Worm (Caenorhabditis elegans) whole organism, young adult: Measurements from ENCODE around the gene unc-103.

Source experiments
- F23B12.7 ChIP-seq: sonication (generic microtip); optimal IDR thresholded peaks from 2 replicates; lab custom pipeline; 2017; ENCODE audit warnings: missing genetic modification characterization, mild to moderate bottlenecking, missing compliant biosample characterization, antibody characterized with exemption, moderate library complexity; ENCODE audit not compliant: insufficient read depth
- T07F8.4 ChIP-seq: sonication (generic microtip); optimal IDR thresholded peaks from 2 replicates; lab custom pipeline; 2016; ENCODE audit warnings: mild to moderate bottlenecking, missing genetic modification characterization, moderate library complexity, missing compliant biosample characterization
- Y53F4B.3 ChIP-seq: fragments of 200-800 bp; sonication (Bioruptor generic); IDR thresholded peaks from 2 replicates; pipeline ENCODE4 v1.3.6; 2022; ENCODE audit warnings: missing genetic modification reagents, missing genetic modification characterization, missing compliant biosample characterization
- Y53G8AR.9 ChIP-seq: fragments of 200-800 bp; sonication (Bioruptor generic); conservative IDR thresholded peaks from 2 replicates; pipeline ENCODE4 v1.3.6; 2022; ENCODE audit warnings: missing genetic modification reagents, missing genetic modification characterization, missing compliant biosample characterization
- ZK185.1 ChIP-seq: sonication (generic microtip); optimal IDR thresholded peaks from 2 replicates; lab custom pipeline; 2016; ENCODE audit warnings: mild to moderate bottlenecking, missing genetic modification characterization, missing compliant biosample characterization; ENCODE audit not compliant: poor library complexity, severe bottlenecking
- akir-1 ChIP-seq: fragments of 200-800 bp; sonication (Bioruptor generic); optimal IDR thresholded peaks from 2 replicates; lab custom pipeline; 2018; ENCODE audit warnings: mild to moderate bottlenecking, missing genetic modification characterization, moderate library complexity, missing compliant biosample characterization
- ceh-91 ChIP-seq: fragments of 200-800 bp; sonication (Bioruptor generic); IDR thresholded peaks from 2 replicates; pipeline ENCODE4 v1.3.6; 2022; ENCODE audit warnings: missing genetic modification reagents, missing genetic modification characterization, missing compliant biosample characterization
- die-1 ChIP-seq: sonication (generic microtip); optimal IDR thresholded peaks from 2 replicates; lab custom pipeline; 2016; ENCODE audit warnings: missing genotype, mild to moderate bottlenecking, missing genetic modification characterization, missing compliant biosample characterization
- dox-1 ChIP-seq: fragments of 200-800 bp; sonication (Bioruptor generic); IDR thresholded peaks from 2 replicates; pipeline ENCODE4 v1.3.6; 2022; ENCODE audit warnings: missing genetic modification reagents, missing genetic modification characterization, missing compliant biosample characterization
- efl-1 ChIP-seq: fragments of 150-350 bp; optimal IDR thresholded peaks from 2 replicates; lab custom pipeline; 2014; ENCODE audit warnings: missing biosample characterization, missing genetic modification reagents, missing genetic modification characterization
- egl-44 ChIP-seq: fragments of 200-800 bp; sonication (Bioruptor generic); IDR thresholded peaks from 2 replicates; pipeline ENCODE4 v1.3.6; 2022; ENCODE audit warnings: missing genetic modification reagents, missing genetic modification characterization, missing compliant biosample characterization
- hlh-12 ChIP-seq: sonication (generic microtip); optimal IDR thresholded peaks from 2 replicates; lab custom pipeline; 2016; ENCODE audit warnings: missing genetic modification characterization, missing compliant biosample characterization
- hlh-26 ChIP-seq: fragments of 200-800 bp; sonication (Bioruptor generic); conservative IDR thresholded peaks from 2 replicates; pipeline ENCODE4 v1.3.6; 2022; ENCODE audit warnings: missing genetic modification reagents, missing genetic modification characterization, missing compliant biosample characterization
- hmg-1.2 ChIP-seq: fragments of 200-800 bp; sonication (Bioruptor generic); IDR thresholded peaks from 2 replicates; pipeline ENCODE4 v1.3.6; 2022; ENCODE audit warnings: missing genetic modification reagents, missing genetic modification characterization, missing compliant biosample characterization
- hrde-1 ChIP-seq: sonication (generic microtip); optimal IDR thresholded peaks from 2 replicates; lab custom pipeline; 2016; ENCODE audit warnings: missing genetic modification characterization, mild to moderate bottlenecking, missing compliant biosample characterization, moderate library complexity, missing genotype, missing genetic modification reagents, borderline replicate concordance
- hsf-1 ChIP-seq: fragments of 200-800 bp; sonication (Bioruptor generic); IDR thresholded peaks from 2 replicates; pipeline ENCODE4 v1.3.6; 2022; ENCODE audit warnings: missing genetic modification reagents, missing genetic modification characterization, missing compliant biosample characterization
- let-607 ChIP-seq, 2 experiments: fragments of 200-800 bp in 1 of 2; sonication (Bioruptor generic) in 1 of 2; sonication (generic microtip) in 1 of 2; optimal IDR thresholded peaks; 2 replicates each; lab custom pipeline; 2016 to 2018; ENCODE audit warnings: mild to moderate bottlenecking in 2 of 2, missing compliant biosample characterization in 2 of 2, missing genetic modification characterization in 2 of 2, moderate library complexity in 2 of 2, missing genotype in 1 of 2
- lin-26 ChIP-seq: fragments of 200-800 bp; sonication (Bioruptor generic); IDR thresholded peaks from 2 replicates; pipeline ENCODE4 v1.3.6; 2022; ENCODE audit warnings: missing genetic modification reagents, missing genetic modification characterization, missing compliant biosample characterization
- madf-3 ChIP-seq: fragments of 200-800 bp; sonication (Bioruptor generic); IDR thresholded peaks from 2 replicates; pipeline ENCODE4 v1.3.6; 2022; ENCODE audit warnings: missing genetic modification reagents, missing genetic modification characterization, missing compliant biosample characterization
- madf-8 ChIP-seq: fragments of 200-800 bp; sonication (Bioruptor generic); conservative IDR thresholded peaks from 2 replicates; pipeline ENCODE4 v1.3.6; 2022; ENCODE audit warnings: missing genetic modification reagents, missing genetic modification characterization, missing compliant biosample characterization
- mel-28 ChIP-seq: sonication (generic microtip); optimal IDR thresholded peaks from 2 replicates; lab custom pipeline; 2016; ENCODE audit warnings: borderline replicate concordance, mild to moderate bottlenecking, missing genetic modification characterization, missing compliant biosample characterization
- nfya-1 ChIP-seq: sonication (generic microtip); optimal IDR thresholded peaks from 2 replicates; lab custom pipeline; 2017; ENCODE audit warnings: antibody characterized with exemption, missing compliant biosample characterization, missing genetic modification characterization, borderline replicate concordance; ENCODE audit not compliant: insufficient read depth
- nfya-2 ChIP-seq: fragments of 200-800 bp; sonication (Bioruptor generic); IDR thresholded peaks from 2 replicates; pipeline ENCODE4 v1.3.6; 2022; ENCODE audit warnings: missing genetic modification reagents, missing genetic modification characterization, missing compliant biosample characterization
- nfyb-1 ChIP-seq: fragments of 200-800 bp; sonication (Bioruptor generic); IDR thresholded peaks from 2 replicates; pipeline ENCODE4 v1.3.6; 2022; ENCODE audit warnings: missing genetic modification reagents, missing genetic modification characterization, missing compliant biosample characterization
- nhr-179 ChIP-seq: sonication (generic microtip); optimal IDR thresholded peaks from 2 replicates; lab custom pipeline; 2016; ENCODE audit warnings: mild to moderate bottlenecking, missing genetic modification characterization, missing compliant biosample characterization
- nhr-80 ChIP-seq: sonication (generic microtip); optimal IDR thresholded peaks from 2 replicates; lab custom pipeline; 2016; ENCODE audit warnings: missing genetic modification characterization, missing compliant biosample characterization
- nhr-90 ChIP-seq: sonication (generic microtip); optimal IDR thresholded peaks from 2 replicates; lab custom pipeline; 2016; ENCODE audit warnings: missing genotype, mild to moderate bottlenecking, missing genetic modification characterization, missing compliant biosample characterization
- snpc-3.4 ChIP-seq: sonication (generic microtip); optimal IDR thresholded peaks from 2 replicates; lab custom pipeline; 2017; ENCODE audit warnings: missing genetic modification characterization, mild to moderate bottlenecking, missing compliant biosample characterization, antibody characterized with exemption, moderate library complexity, missing genotype, missing genetic modification reagents
- xnd-1 ChIP-seq: sonication (generic microtip); optimal IDR thresholded peaks from 2 replicates; lab custom pipeline; 2016; ENCODE audit warnings: missing genotype, missing genetic modification reagents, missing genetic modification characterization, missing compliant biosample characterization
- zfh-2 ChIP-seq: fragments of 200-800 bp; sonication (Bioruptor generic); conservative IDR thresholded peaks from 2 replicates; pipeline ENCODE4 v1.3.6; 2022; ENCODE audit warnings: missing genetic modification reagents, missing genetic modification characterization, missing compliant biosample characterization

unc-103 gene

ce11 chrIII:4107929-4108520 lies 7.2 kb upstream of the unc-103 start:
- TF ChIP-seq hlh-12 (no peak), nhr-90 (tag; lab: Kevin White, UChicago) (no peak), snpc-3.4 (tag; lab: Kevin White, UChicago) (no peak)

ce11 chrIII:4113594-4113993 lies 1.6 kb upstream of the unc-103 start:
- no peak for TF ChIP-seq efl-1 (GFP tag; lab: Kevin White, UChicago)
- no peak for TF ChIP-seq ceh-91 (GFP tag; lab: Robert Waterston, UW)
- TF ChIP-seq madf-3: no peak
- TF ChIP-seq hmg-1.2 (GFP tag; lab: Robert Waterston, UW): peak; percentile 37; the same call in 1 of the 2 replicates
- no peak for TF ChIP-seq madf-8 (GFP tag; lab: Robert Waterston, UW)

- TF ChIP-seq ZK185.1 (tag; lab: Kevin White, UChicago) (no peak), akir-1 (GFP tag; lab: Kevin White, UChicago) (no peak), mel-28 (no peak), dox-1 (GFP tag; lab: Robert Waterston, UW) (no peak), nhr-80 (tag; lab: Kevin White, UChicago) (no peak), let-607 (tag; optimal IDR thresholded peaks at IDR 0.05; lab: Kevin White, UChicago) (no peak), F23B12.7 (tag; lab: Kevin White, UChicago) (no peak), zfh-2 (no peak), xnd-1 (tag; lab: Kevin White, UChicago) (no peak), die-1 (tag; lab: Kevin White, UChicago) (no peak), Y53F4B.3 (GFP tag; lab: Robert Waterston, UW) (no peak), nfya-1 (tag; lab: Kevin White, UChicago) (no peak)
Measured at ce11 chrIII:4119736-4120135, 4.6 kb downstream of the unc-103 start.

ce11 chrIII:4120386-4120785 lies 5.2 kb downstream of the unc-103 start:
- TF ChIP-seq Y53G8AR.9 (GFP tag; lab: Robert Waterston, UW) (no peak), lin-26 (no peak), nfyb-1 (peak; percentile 55; the same call in 1 of the 2 replicates), hrde-1 (no peak), hsf-1 (GFP tag; lab: Robert Waterston, UW) (no peak)

ce11 chrIII:4123277-4123676 lies 8.1 kb downstream of the unc-103 start:
- TF ChIP-seq nfya-2: no peak

ce11 chrIII:4123900-4124299 lies 8.7 kb downstream of the unc-103 start:
- TF ChIP-seq nhr-179 (tag; lab: Kevin White, UChicago): no peak
- no peak for TF ChIP-seq T07F8.4 (tag; lab: Kevin White, UChicago)
- TF ChIP-seq hlh-26: no peak
- no peak for TF ChIP-seq egl-44 (GFP tag; lab: Robert Waterston, UW)
- TF ChIP-seq hmg-1.2 (GFP tag; lab: Robert Waterston, UW): peak; percentile 51
